Fruit fly (Drosophila melanogaster) S2 (cell line): ENCODE results near the gene CG12099.

Experiments
- CG8478 ChIP-seq: fragments of >200 bp; optimal IDR thresholded peaks from 2 replicates; lab custom pipeline; 2018
- CTCF ChIP-seq, 2 experiments: fragments of >200 bp; optimal IDR thresholded peaks; 2 replicates each; lab custom pipeline; 2018

dm6 chr3L:1587140-1587849 lies 29.0 kb upstream of the CG12099 start:
- no peak for TF ChIP-seq CTCF (optimal IDR thresholded peaks at IDR 0.05; lab: Kevin White, UChicago)
- no peak for TF ChIP-seq CG8478 (lab: Kevin White, UChicago)
